Worm (Caenorhabditis elegans) whole organism, late embryonic: ENCODE measurements around the gene lin-54.

ENCODE experiments used
- C08G9.2 ChIP-seq: sonication (generic microtip); optimal IDR thresholded peaks from 2 replicates; lab custom pipeline; 2016; ENCODE audit warnings: mild to moderate bottlenecking, missing genetic modification characterization, moderate library complexity, missing compliant biosample characterization
- C38D4.7 ChIP-seq: fragments of 200-800 bp; sonication (Bioruptor generic); optimal IDR thresholded peaks from 2 replicates; lab custom pipeline; 2018; ENCODE audit warnings: mild to moderate bottlenecking, missing genetic modification characterization, moderate library complexity, missing compliant biosample characterization
- F13H6.1 ChIP-seq: sonication (generic microtip); optimal IDR thresholded peaks from 2 replicates; lab custom pipeline; 2016; ENCODE audit warnings: missing genetic modification characterization, missing compliant biosample characterization
- T23F11.4 ChIP-seq: fragments of 200-800 bp; sonication (Bioruptor generic); optimal IDR thresholded peaks from 2 replicates; lab custom pipeline; 2018; ENCODE audit warnings: mild to moderate bottlenecking, missing genetic modification characterization, missing compliant biosample characterization
- Y22D7AL.16 ChIP-seq: sonication (generic microtip); optimal IDR thresholded peaks from 2 replicates; lab custom pipeline; 2016; ENCODE audit warnings: missing genetic modification characterization, missing compliant biosample characterization
- ceh-18 ChIP-seq: sonication (generic microtip); optimal IDR thresholded peaks from 2 replicates; lab custom pipeline; 2016; ENCODE audit warnings: missing genetic modification characterization, missing compliant biosample characterization
- ceh-19 ChIP-seq: fragments of 200-800 bp; sonication (Bioruptor generic); optimal IDR thresholded peaks from 2 replicates; lab custom pipeline; 2018; ENCODE audit warnings: mild to moderate bottlenecking, missing genetic modification characterization, missing compliant biosample characterization
- ceh-2 ChIP-seq: sonication (generic microtip); optimal IDR thresholded peaks from 2 replicates; lab custom pipeline; 2016; ENCODE audit warnings: missing genotype, missing genetic modification characterization, missing compliant biosample characterization
- ceh-22 ChIP-seq: sonication (generic microtip); optimal IDR thresholded peaks from 2 replicates; lab custom pipeline; 2017; ENCODE audit warnings: missing biosample characterization, missing genetic modification characterization
- ceh-31 ChIP-seq: sonication (generic microtip); optimal IDR thresholded peaks from 2 replicates; lab custom pipeline; 2016; ENCODE audit warnings: missing genetic modification characterization, missing compliant biosample characterization
- ceh-34 ChIP-seq: sonication (generic microtip); optimal IDR thresholded peaks from 2 replicates; lab custom pipeline; 2016; ENCODE audit warnings: mild to moderate bottlenecking, missing genetic modification characterization, missing compliant biosample characterization
- che-1 ChIP-seq: sonication (generic microtip); optimal IDR thresholded peaks from 2 replicates; lab custom pipeline; 2016; ENCODE audit warnings: mild to moderate bottlenecking, missing genetic modification characterization, missing compliant biosample characterization
- elt-2 ChIP-seq: sonication (generic microtip); optimal IDR thresholded peaks from 2 replicates; lab custom pipeline; 2016; ENCODE audit warnings: missing genetic modification reagents, missing genetic modification characterization, missing compliant biosample characterization
- ets-4 ChIP-seq: sonication (generic microtip); optimal IDR thresholded peaks from 2 replicates; lab custom pipeline; 2016; ENCODE audit warnings: missing genetic modification characterization, missing compliant biosample characterization
- eyg-1 ChIP-seq: sonication (generic microtip); optimal IDR thresholded peaks from 2 replicates; lab custom pipeline; 2016; ENCODE audit warnings: missing genotype, missing genetic modification characterization, missing compliant biosample characterization
- fkh-10 ChIP-seq: fragments of 150-350 bp; optimal IDR thresholded peaks from 2 replicates; lab custom pipeline; 2014; ENCODE audit warnings: missing biosample characterization, missing genetic modification reagents, missing genetic modification characterization
- hlh-13 ChIP-seq: fragments of 200-800 bp; sonication (Bioruptor generic); optimal IDR thresholded peaks from 2 replicates; lab custom pipeline; 2018; ENCODE audit warnings: mild to moderate bottlenecking, missing genetic modification characterization, missing compliant biosample characterization
- hlh-15 ChIP-seq: sonication (generic microtip); optimal IDR thresholded peaks from 2 replicates; lab custom pipeline; 2016; ENCODE audit warnings: missing genetic modification characterization, missing compliant biosample characterization
- hlh-8 ChIP-seq: sonication (generic microtip); optimal IDR thresholded peaks from 2 replicates; lab custom pipeline; 2016; ENCODE audit warnings: missing genotype, missing genetic modification characterization, missing compliant biosample characterization
- nhr-11 ChIP-seq: fragments of 150-350 bp; optimal IDR thresholded peaks from 2 replicates; lab custom pipeline; 2014; ENCODE audit warnings: missing biosample characterization, missing genetic modification characterization
- npax-4 ChIP-seq: sonication (generic microtip); optimal IDR thresholded peaks from 2 replicates; lab custom pipeline; 2016; ENCODE audit warnings: missing genetic modification characterization, missing compliant biosample characterization
- odd-2 ChIP-seq: sonication (generic microtip); optimal IDR thresholded peaks from 2 replicates; lab custom pipeline; 2017; ENCODE audit warnings: antibody characterized with exemption, mild to moderate bottlenecking, missing genetic modification characterization, missing compliant biosample characterization
- pros-1 ChIP-seq: fragments of 150-350 bp; optimal IDR thresholded peaks from 2 replicates; lab custom pipeline; 2014; ENCODE audit warnings: missing biosample characterization, missing genetic modification reagents, missing genetic modification characterization
- ref-2 ChIP-seq: sonication (generic microtip); optimal IDR thresholded peaks from 2 replicates; lab custom pipeline; 2016; ENCODE audit warnings: missing genetic modification characterization, missing compliant biosample characterization
- sox-2 ChIP-seq: fragments of 200-800 bp; sonication (Bioruptor generic); IDR thresholded peaks from 2 replicates; pipeline ENCODE4 v1.3.6; 2022; ENCODE audit warnings: missing genetic modification reagents, missing genetic modification characterization, missing compliant biosample characterization
- syd-9 ChIP-seq: sonication (generic microtip); optimal IDR thresholded peaks from 2 replicates; lab custom pipeline; 2016; ENCODE audit warnings: mild to moderate bottlenecking, missing genetic modification characterization, moderate library complexity, missing compliant biosample characterization
- tbx-7 ChIP-seq: sonication (generic microtip); optimal IDR thresholded peaks from 2 replicates; lab custom pipeline; 2016; ENCODE audit warnings: missing genotype, missing genetic modification characterization, missing compliant biosample characterization
- ttx-3 ChIP-seq: sonication (generic microtip); optimal IDR thresholded peaks from 2 replicates; lab custom pipeline; 2016; ENCODE audit warnings: missing genetic modification reagents, missing genetic modification characterization, missing compliant biosample characterization
- unc-3 ChIP-seq, 2 experiments: fragments of 200-800 bp in 1 of 2; sonication (Bioruptor generic) in 1 of 2; sonication (generic microtip) in 1 of 2; conservative IDR thresholded peaks in 1 of 2; optimal IDR thresholded peaks in 1 of 2; 2 replicates each; pipeline versions ENCODE4 v1.3.6 to Lab custom; 2016 to 2022; ENCODE audit warnings: missing compliant biosample characterization in 2 of 2, missing genetic modification characterization in 2 of 2, missing genetic modification reagents in 1 of 2
- unc-42 ChIP-seq: sonication (generic microtip); optimal IDR thresholded peaks from 2 replicates; lab custom pipeline; 2016; ENCODE audit warnings: missing genotype, missing genetic modification characterization, missing compliant biosample characterization
- zip-5 ChIP-seq: sonication (generic microtip); optimal IDR thresholded peaks from 2 replicates; lab custom pipeline; 2016; ENCODE audit warnings: missing genetic modification characterization, missing compliant biosample characterization

The lin-54 gene

DNA sequence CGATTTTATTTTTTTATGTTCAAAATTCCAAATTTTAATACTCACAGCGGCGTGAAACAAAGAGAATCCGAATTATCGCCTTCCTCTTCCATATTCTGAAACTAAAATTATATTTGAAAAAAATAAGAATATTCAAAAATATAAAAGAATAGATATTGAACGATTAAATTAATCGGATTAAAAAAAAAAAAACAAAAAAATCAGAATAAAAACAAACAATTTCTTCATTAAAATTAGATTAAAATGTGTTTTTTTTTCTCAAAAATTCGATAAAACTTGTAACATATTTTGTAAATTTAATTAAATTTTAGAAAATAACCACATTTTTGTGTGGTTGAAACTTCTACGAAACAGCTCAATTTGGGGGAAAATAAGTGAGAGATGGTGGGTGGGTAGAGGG lies 41.9 kb downstream of the lin-54 start, which contains the start of gene cpsf-3:
Gene cpsf-3, minus strand, starts transcription at position 101 of the 400 bp plus-strand sequence.
- no peak for TF ChIP-seq ceh-22 (tag; lab: Kevin White, UChicago)
- TF ChIP-seq fkh-10 (GFP tag; lab: Kevin White, UChicago), result no peak
- TF ChIP-seq ceh-34 (tag; lab: Kevin White, UChicago), result no peak
- no peak for TF ChIP-seq nhr-11 (tag; lab: Kevin White, UChicago)
- TF ChIP-seq T23F11.4 (GFP tag; lab: Kevin White, UChicago), result no peak
- TF ChIP-seq syd-9 (tag; lab: Kevin White, UChicago), result no peak
- no peak for TF ChIP-seq che-1 (tag; lab: Kevin White, UChicago)
- no peak for TF ChIP-seq eyg-1 (tag; lab: Kevin White, UChicago)
- no peak for TF ChIP-seq hlh-13 (GFP tag; lab: Kevin White, UChicago)
- TF ChIP-seq npax-4, result no peak
- TF ChIP-seq ceh-19, result no peak
- no peak for TF ChIP-seq C38D4.7
- no peak for TF ChIP-seq pros-1 (tag; lab: Kevin White, UChicago)
- no peak for TF ChIP-seq unc-42
- TF ChIP-seq Y22D7AL.16 (tag; lab: Kevin White, UChicago), result no peak
- TF ChIP-seq hlh-8 (tag; lab: Kevin White, UChicago), result no peak
- TF ChIP-seq ref-2, result no peak

DNA sequence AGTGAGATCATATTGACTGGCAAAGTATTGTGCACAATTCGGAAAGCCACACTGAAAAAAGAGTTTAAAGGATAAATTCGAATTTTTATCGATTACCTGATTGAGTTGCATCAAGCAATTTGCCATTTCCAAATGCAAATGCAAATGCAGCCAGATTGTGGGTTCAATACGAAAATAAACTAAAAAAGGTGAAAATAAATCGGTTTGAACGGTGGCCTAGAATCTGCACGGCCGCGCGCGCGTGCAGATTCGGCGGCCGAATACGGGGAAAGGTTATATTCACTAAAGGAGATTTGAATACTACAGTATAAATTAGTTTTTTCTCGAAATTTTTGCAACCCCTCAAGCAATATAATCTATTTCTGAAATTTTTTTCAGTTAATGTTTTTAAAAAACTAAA lies 48.5 kb downstream of the lin-54 start, which contains the start of gene Y67H2A.10:
Gene Y67H2A.10, minus strand, starts transcription at position 184 of the 400 bp plus-strand sequence.
- TF ChIP-seq odd-2 (tag; lab: Kevin White, UChicago) (no peak), hlh-15 (no peak), ceh-18 (no peak), C08G9.2 (tag; lab: Kevin White, UChicago) (peak; percentile 80), ceh-19 (no peak), ceh-31 (peak; percentile 77), ets-4 (tag; lab: Kevin White, UChicago) (peak; percentile 26), ceh-2 (tag; lab: Kevin White, UChicago) (peak; percentile 72), ttx-3 (tag; lab: Kevin White, UChicago) (peak; percentile 7), zip-5 (tag; lab: Kevin White, UChicago) (peak; percentile 57), elt-2 (peak; percentile 47), tbx-7 (tag; lab: Kevin White, UChicago) (peak; percentile 22), hlh-8 (tag; lab: Kevin White, UChicago) (peak; percentile 23), F13H6.1 (tag; lab: Kevin White, UChicago) (no peak)

DNA sequence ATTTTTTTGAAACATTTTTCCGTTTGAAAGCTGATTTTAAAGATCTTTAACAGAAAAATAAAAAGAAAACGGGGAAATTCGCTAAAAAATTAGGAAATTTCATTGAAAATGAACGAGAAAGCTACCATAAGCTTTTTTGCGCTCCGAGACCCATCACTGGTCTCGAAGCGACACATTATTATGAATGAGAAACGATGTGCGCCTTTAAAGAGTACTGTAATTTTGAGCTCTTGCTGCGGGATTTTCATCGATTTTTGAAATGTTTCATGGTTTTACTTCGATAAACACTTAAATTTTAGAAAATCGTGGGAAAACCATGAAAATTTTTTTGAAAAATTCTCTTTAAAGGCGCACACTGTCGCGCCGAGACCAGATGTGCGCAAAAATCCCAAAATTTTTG lies 49.4 kb downstream of the lin-54 start:
- TF ChIP-seq unc-3 (GFP tag; conservative IDR thresholded peaks at IDR 0.05; lab: Robert Waterston, UW) (no peak), unc-3 (tag; optimal IDR thresholded peaks at IDR 0.05; lab: Kevin White, UChicago) (no peak), sox-2 (GFP tag; lab: Robert Waterston, UW) (no peak)
